Worm (Caenorhabditis elegans): ENCODE measurements around the gene K06A9.3.

K06A9.3 gene

ce11 chrX:1489574-1489973, 45.6 kb downstream of the K06A9.3 start:
- TF ChIP-seq aly-1 (tag; optimal IDR thresholded peaks at IDR 0.05) (no peak), F13C5.2 (tag; optimal IDR thresholded peaks at IDR 0.05) (no peak), ceh-36 (tag; optimal IDR thresholded peaks at IDR 0.05) (no peak), tra-4 (tag; optimal IDR thresholded peaks at IDR 0.05) (no peak), ama-1 (optimal IDR thresholded peaks at IDR 0.05) (no peak), B0310.2 (tag; optimal IDR thresholded peaks at IDR 0.05) (no peak), scrt-1 (GFP tag; IDR thresholded peaks at IDR 0.05) (no peak), flt-1 (GFP tag; IDR thresholded peaks at IDR 0.05) (no peak), hmg-4 (GFP tag; optimal IDR thresholded peaks at IDR 0.05) (no peak), tbx-37 (GFP tag; conservative IDR thresholded peaks at IDR 0.05) (no peak), pes-1 (GFP tag; IDR thresholded peaks at IDR 0.05) (no peak), tbx-11 (GFP tag; IDR thresholded peaks at IDR 0.05) (no peak), hmbx-1 (tag; optimal IDR thresholded peaks at IDR 0.05) (no peak), ets-7 (tag; optimal IDR thresholded peaks at IDR 0.05) (no peak), ceh-13 (GFP tag; optimal IDR thresholded peaks at IDR 0.05) (no peak), sea-1 (GFP tag; conservative IDR thresholded peaks at IDR 0.05) (no peak), hnd-1 (tag; optimal IDR thresholded peaks at IDR 0.05) (no peak)

- TF ChIP-seq ceh-36 (tag; optimal IDR thresholded peaks at IDR 0.05) (no peak), hnd-1 (tag; optimal IDR thresholded peaks at IDR 0.05) (no peak), scrt-1 (GFP tag; IDR thresholded peaks at IDR 0.05) (no peak), hmg-4 (GFP tag; optimal IDR thresholded peaks at IDR 0.05) (no peak), ceh-13 (GFP tag; optimal IDR thresholded peaks at IDR 0.05) (no peak), pes-1 (GFP tag; IDR thresholded peaks at IDR 0.05) (no peak), F13C5.2 (tag; optimal IDR thresholded peaks at IDR 0.05) (no peak), tbx-37 (GFP tag; conservative IDR thresholded peaks at IDR 0.05) (no peak)
Observed at ce11 chrX:1488775-1489174, 46.4 kb downstream of the K06A9.3 start.

ce11 chrX:1487096-1487495, 48.1 kb downstream of the K06A9.3 start:
- TF ChIP-seq hmg-4 (GFP tag; optimal IDR thresholded peaks at IDR 0.05) (no peak), tbx-37 (GFP tag; conservative IDR thresholded peaks at IDR 0.05) (no peak), ceh-36 (tag; optimal IDR thresholded peaks at IDR 0.05) (no peak), F13C5.2 (tag; optimal IDR thresholded peaks at IDR 0.05) (no peak), ets-7 (tag; optimal IDR thresholded peaks at IDR 0.05) (no peak), hmbx-1 (tag; optimal IDR thresholded peaks at IDR 0.05) (no peak), tbx-11 (GFP tag; IDR thresholded peaks at IDR 0.05) (no peak)

- TF ChIP-seq scrt-1 (GFP tag; IDR thresholded peaks at IDR 0.05): no peak
- TF ChIP-seq sea-1 (GFP tag; conservative IDR thresholded peaks at IDR 0.05): no peak
- TF ChIP-seq B0310.2 (tag; optimal IDR thresholded peaks at IDR 0.05): no peak
- no peak for TF ChIP-seq ets-7 (tag; optimal IDR thresholded peaks at IDR 0.05)
- TF ChIP-seq hnd-1 (tag; optimal IDR thresholded peaks at IDR 0.05): no peak
- no peak for TF ChIP-seq hmg-4 (GFP tag; optimal IDR thresholded peaks at IDR 0.05)
- TF ChIP-seq ama-1 (optimal IDR thresholded peaks at IDR 0.05): no peak
- TF ChIP-seq tbx-37 (GFP tag; conservative IDR thresholded peaks at IDR 0.05): no peak
- no peak for TF ChIP-seq aly-1 (tag; optimal IDR thresholded peaks at IDR 0.05)
- TF ChIP-seq tbx-11 (GFP tag; IDR thresholded peaks at IDR 0.05): no peak
- no peak for TF ChIP-seq hmbx-1 (tag; optimal IDR thresholded peaks at IDR 0.05)
Observed at ce11 chrX:1486135-1486648, 49.0 kb downstream of the K06A9.3 start, which contains the start of the genes D1005.10 and dhs-25. D1005.10 (minus strand) TSS chrX:1486185. dhs-25 (plus strand) TSS chrX:1486532.

ce11 chrX:1485718-1486117, 49.4 kb downstream of the K06A9.3 start, which contains the start of gene D1005.4:
D1005.4 (minus strand) TSS chrX:1485818.
- TF ChIP-seq ama-1 (optimal IDR thresholded peaks at IDR 0.05): no peak
- no peak for TF ChIP-seq ets-7 (tag; optimal IDR thresholded peaks at IDR 0.05)
- no peak for TF ChIP-seq pes-1 (GFP tag; IDR thresholded peaks at IDR 0.05)
- TF ChIP-seq ceh-36 (tag; optimal IDR thresholded peaks at IDR 0.05): no peak
- no peak for TF ChIP-seq scrt-1 (GFP tag; IDR thresholded peaks at IDR 0.05)
- no peak for TF ChIP-seq hmg-4 (GFP tag; optimal IDR thresholded peaks at IDR 0.05)
- no peak for TF ChIP-seq ceh-13 (GFP tag; optimal IDR thresholded peaks at IDR 0.05)
